Worm (Caenorhabditis elegans) whole organism, dauer: ENCODE data around the gene swip-10.

ENCODE experiments used
- unc-62 ChIP-seq: sonication (generic microtip); optimal IDR thresholded peaks from 2 replicates; lab custom pipeline; 2017; ENCODE audit warnings: missing biosample characterization, missing genetic modification reagents, missing genetic modification characterization

swip-10 gene

ce11 chrX:2114171-2114570 lies 3.9 kb downstream of the swip-10 start:
- no peak for TF ChIP-seq unc-62 (GFP tag; lab: Kevin White, UChicago)

- no peak for TF ChIP-seq unc-62 (GFP tag; lab: Kevin White, UChicago)
Observed at ce11 chrX:2113004-2113403, 5.1 kb downstream of the swip-10 start, which contains the start of gene bus-5. Gene bus-5, minus strand, starts transcription at chrX:2113104.

- TF ChIP-seq unc-62 (GFP tag; lab: Kevin White, UChicago): no peak
Observed at ce11 chrX:2110603-2111327, 7.3 kb downstream of the swip-10 start.

- TF ChIP-seq unc-62 (GFP tag; lab: Kevin White, UChicago): no peak
Observed at ce11 chrX:2108682-2109081, 9.4 kb downstream of the swip-10 start, which contains the start of gene F53B1.2. Gene F53B1.2, plus strand, starts transcription at chrX:2108982.

- TF ChIP-seq unc-62 (GFP tag; lab: Kevin White, UChicago): no peak
Observed at ce11 chrX:2108182-2108581, 9.9 kb downstream of the swip-10 start.

- TF ChIP-seq unc-62 (GFP tag; lab: Kevin White, UChicago): no peak
Observed at ce11 chrX:2107414-2107813, 10.6 kb downstream of the swip-10 start.

ce11 chrX:2105310-2105709 lies 12.8 kb downstream of the swip-10 start, which contains the start of gene F53B1.3:
Gene F53B1.3, plus strand, starts transcription at chrX:2105610.
- TF ChIP-seq unc-62 (GFP tag; lab: Kevin White, UChicago): no peak

- TF ChIP-seq unc-62 (GFP tag; lab: Kevin White, UChicago): no peak
Observed at ce11 chrX:2099002-2099401, 19.1 kb downstream of the swip-10 start.

ce11 chrX:2096804-2097203 lies 21.3 kb downstream of the swip-10 start, which contains the start of gene T21D9.2:
Gene T21D9.2, minus strand, starts transcription at chrX:2096904.
- no peak for TF ChIP-seq unc-62 (GFP tag; lab: Kevin White, UChicago)

- no peak for TF ChIP-seq unc-62 (GFP tag; lab: Kevin White, UChicago)
Observed at ce11 chrX:2094094-2094493, 24.0 kb downstream of the swip-10 start.

ce11 chrX:2093169-2093568 lies 24.9 kb downstream of the swip-10 start, which contains the start of gene col-164:
Gene col-164, plus strand, starts transcription at chrX:2093469.
- TF ChIP-seq unc-62 (GFP tag; lab: Kevin White, UChicago): no peak

- TF ChIP-seq unc-62 (GFP tag; lab: Kevin White, UChicago): no peak
Observed at ce11 chrX:2090493-2090892, 27.6 kb downstream of the swip-10 start.

- no peak for TF ChIP-seq unc-62 (GFP tag; lab: Kevin White, UChicago)
Observed at ce11 chrX:2089434-2089833, 28.6 kb downstream of the swip-10 start, which contains the start of gene lsy-2. Gene lsy-2, plus strand, starts transcription at chrX:2089704.

- TF ChIP-seq unc-62 (GFP tag; lab: Kevin White, UChicago): no peak
Observed at ce11 chrX:2087716-2088115, 30.3 kb downstream of the swip-10 start.

ce11 chrX:2085494-2085893 lies 32.6 kb downstream of the swip-10 start:
- TF ChIP-seq unc-62 (GFP tag; lab: Kevin White, UChicago): no peak

- TF ChIP-seq unc-62 (GFP tag; lab: Kevin White, UChicago): no peak
Observed at ce11 chrX:2084988-2085387, 33.1 kb downstream of the swip-10 start, which contains the start of gene F49H12.2. Gene F49H12.2, plus strand, starts transcription at chrX:2085288.

- no peak for TF ChIP-seq unc-62 (GFP tag; lab: Kevin White, UChicago)
Observed at ce11 chrX:2084019-2084418, 34.0 kb downstream of the swip-10 start, which contains the start of gene F49H12.3. Gene F49H12.3, plus strand, starts transcription at chrX:2084375.
